Worm (Caenorhabditis elegans) whole organism, young adult: ENCODE results near the gene Y37E11AR.7.

Source experiments
- B0035.1 ChIP-seq: sonication (generic microtip); optimal IDR thresholded peaks from 2 replicates; lab custom pipeline; 2016; ENCODE audit warnings: missing genetic modification characterization, mild to moderate bottlenecking, missing compliant biosample characterization, missing genotype, missing genetic modification reagents
- B0336.3 ChIP-seq: fragments of 200-800 bp; sonication (Bioruptor generic); IDR thresholded peaks from 2 replicates; pipeline ENCODE4 v1.3.6; 2022; ENCODE audit warnings: missing genetic modification characterization, missing compliant biosample characterization
- F22D6.2 ChIP-seq: sonication (generic microtip); optimal IDR thresholded peaks from 2 replicates; lab custom pipeline; 2016; ENCODE audit warnings: mild to moderate bottlenecking, missing genetic modification characterization, missing compliant biosample characterization
- F23B12.7 ChIP-seq: sonication (generic microtip); optimal IDR thresholded peaks from 2 replicates; lab custom pipeline; 2017; ENCODE audit warnings: missing genetic modification characterization, mild to moderate bottlenecking, missing compliant biosample characterization, antibody characterized with exemption, moderate library complexity; ENCODE audit not compliant: insufficient read depth
- F33H1.4 ChIP-seq: fragments of 200-800 bp; sonication (Bioruptor generic); IDR thresholded peaks from 2 replicates; pipeline ENCODE4 v1.3.6; 2022; ENCODE audit warnings: missing genetic modification reagents, missing genetic modification characterization, missing compliant biosample characterization
- F52B5.7 ChIP-seq: sonication (generic microtip); optimal IDR thresholded peaks from 2 replicates; lab custom pipeline; 2016; ENCODE audit warnings: mild to moderate bottlenecking, missing genetic modification characterization, missing compliant biosample characterization
- F57C9.4 ChIP-seq: sonication (generic microtip); optimal IDR thresholded peaks from 2 replicates; lab custom pipeline; 2017; ENCODE audit warnings: mild to moderate bottlenecking, missing genetic modification characterization, missing compliant biosample characterization
- K12H6.12 ChIP-seq: fragments of 200-800 bp; sonication (Bioruptor generic); optimal IDR thresholded peaks from 2 replicates; lab custom pipeline; 2018; ENCODE audit warnings: mild to moderate bottlenecking, missing genetic modification characterization, missing compliant biosample characterization
- T26A5.8 ChIP-seq: sonication (generic microtip); optimal IDR thresholded peaks from 2 replicates; lab custom pipeline; 2016; ENCODE audit warnings: missing genetic modification characterization, missing compliant biosample characterization
- Y95B8A.8 ChIP-seq: fragments of 200-800 bp; sonication (Bioruptor generic); IDR thresholded peaks from 2 replicates; pipeline ENCODE4 v1.3.6; 2022; ENCODE audit warnings: missing genetic modification reagents, missing genetic modification characterization, missing compliant biosample characterization
- ama-1 ChIP-seq, 3 experiments: fragments of 150-350 bp in 1 of 3; sonication (generic microtip) in 2 of 3; optimal IDR thresholded peaks; 2 replicates each; lab custom pipeline; 2014 to 2018; ENCODE audit warnings: missing biosample characterization in 2 of 3, missing genetic modification characterization in 2 of 3, missing genetic modification reagents in 2 of 3
- atf-7 ChIP-seq: sonication (generic microtip); optimal IDR thresholded peaks from 2 replicates; lab custom pipeline; 2017; ENCODE audit warnings: mild to moderate bottlenecking, missing genetic modification characterization, missing compliant biosample characterization
- athp-1 ChIP-seq: sonication (generic microtip); optimal IDR thresholded peaks from 2 replicates; lab custom pipeline; 2017; ENCODE audit warnings: mild to moderate bottlenecking, missing genetic modification characterization, missing compliant biosample characterization
- attf-5 ChIP-seq: fragments of 200-800 bp; sonication (Bioruptor generic); optimal IDR thresholded peaks from 2 replicates; lab custom pipeline; 2018; ENCODE audit warnings: mild to moderate bottlenecking, missing genetic modification characterization, missing compliant biosample characterization
- bed-2 ChIP-seq: fragments of 200-800 bp; sonication (Bioruptor generic); IDR thresholded peaks from 2 replicates; pipeline ENCODE4 v1.3.6; 2022; ENCODE audit warnings: missing genetic modification reagents, missing genetic modification characterization, missing compliant biosample characterization
- ccch-3 ChIP-seq: fragments of 200-800 bp; sonication (Bioruptor generic); optimal IDR thresholded peaks from 2 replicates; lab custom pipeline; 2018; ENCODE audit warnings: mild to moderate bottlenecking, missing genetic modification characterization, missing compliant biosample characterization
- cebp-1 ChIP-seq, 2 experiments: fragments of 200-800 bp in 1 of 2; sonication (Bioruptor generic) in 1 of 2; sonication (generic microtip) in 1 of 2; IDR thresholded peaks in 1 of 2; optimal IDR thresholded peaks in 1 of 2; 2 replicates each; pipeline versions ENCODE4 v1.3.6 to Lab custom; 2017 to 2022; ENCODE audit warnings: missing compliant biosample characterization in 2 of 2, missing genetic modification characterization in 2 of 2, mild to moderate bottlenecking in 1 of 2, missing genetic modification reagents in 1 of 2, moderate library complexity in 1 of 2
- ceh-100 ChIP-seq: fragments of 200-800 bp; sonication (Bioruptor generic); IDR thresholded peaks from 2 replicates; pipeline ENCODE4 v1.3.6; 2022; ENCODE audit warnings: missing genetic modification reagents, missing genetic modification characterization, missing compliant biosample characterization
- ceh-27 ChIP-seq: fragments of 200-800 bp; sonication (Bioruptor generic); optimal IDR thresholded peaks from 2 replicates; lab custom pipeline; 2018; ENCODE audit warnings: mild to moderate bottlenecking, missing genetic modification characterization, moderate library complexity, missing compliant biosample characterization
- dox-1 ChIP-seq: fragments of 200-800 bp; sonication (Bioruptor generic); IDR thresholded peaks from 2 replicates; pipeline ENCODE4 v1.3.6; 2022; ENCODE audit warnings: missing genetic modification reagents, missing genetic modification characterization, missing compliant biosample characterization
- egrh-3 ChIP-seq: fragments of 200-800 bp; sonication (Bioruptor generic); IDR thresholded peaks from 2 replicates; pipeline ENCODE4 v1.3.6; 2022; ENCODE audit warnings: missing genetic modification reagents, missing genetic modification characterization, missing compliant biosample characterization
- ets-4 ChIP-seq: fragments of 200-800 bp; sonication (Bioruptor generic); optimal IDR thresholded peaks from 2 replicates; lab custom pipeline; 2018; ENCODE audit warnings: mild to moderate bottlenecking, missing genetic modification characterization, missing compliant biosample characterization
- gei-17 ChIP-seq: fragments of 200-800 bp; sonication (Bioruptor generic); optimal IDR thresholded peaks from 2 replicates; lab custom pipeline; 2018; ENCODE audit warnings: mild to moderate bottlenecking, missing genetic modification characterization, missing compliant biosample characterization
- hmg-1.2 ChIP-seq: fragments of 200-800 bp; sonication (Bioruptor generic); IDR thresholded peaks from 2 replicates; pipeline ENCODE4 v1.3.6; 2022; ENCODE audit warnings: missing genetic modification reagents, missing genetic modification characterization, missing compliant biosample characterization
- hmg-20 ChIP-seq: fragments of 200-800 bp; sonication (Bioruptor generic); IDR thresholded peaks from 2 replicates; pipeline ENCODE4 v1.3.6; 2022; ENCODE audit warnings: missing genetic modification reagents, missing genetic modification characterization, missing compliant biosample characterization
- let-526 ChIP-seq: fragments of 200-800 bp; sonication (Bioruptor generic); IDR thresholded peaks from 2 replicates; pipeline ENCODE4 v1.3.6; 2022; ENCODE audit warnings: missing genetic modification reagents, missing genetic modification characterization, missing compliant biosample characterization
- lin-26 ChIP-seq: fragments of 200-800 bp; sonication (Bioruptor generic); IDR thresholded peaks from 2 replicates; pipeline ENCODE4 v1.3.6; 2022; ENCODE audit warnings: missing genetic modification reagents, missing genetic modification characterization, missing compliant biosample characterization
- lin-35 ChIP-seq, 3 experiments: fragments of 150-350 bp in 2 of 3; sonication (generic microtip) in 1 of 3; optimal IDR thresholded peaks; 2 replicates each; lab custom pipeline; 2014 to 2018; ENCODE audit warnings: missing biosample characterization in 3 of 3, missing genetic modification characterization in 3 of 3, missing genetic modification reagents in 3 of 3
- lin-40 ChIP-seq: sonication (generic microtip); optimal IDR thresholded peaks from 2 replicates; lab custom pipeline; 2016; ENCODE audit warnings: missing genetic modification characterization, mild to moderate bottlenecking, missing compliant biosample characterization, missing genotype, missing genetic modification reagents
- lin-54 ChIP-seq: fragments of 200-800 bp; sonication (Bioruptor generic); optimal IDR thresholded peaks from 2 replicates; lab custom pipeline; 2018; ENCODE audit warnings: mild to moderate bottlenecking, missing genetic modification characterization, missing compliant biosample characterization
- madf-3 ChIP-seq: fragments of 200-800 bp; sonication (Bioruptor generic); IDR thresholded peaks from 2 replicates; pipeline ENCODE4 v1.3.6; 2022; ENCODE audit warnings: missing genetic modification reagents, missing genetic modification characterization, missing compliant biosample characterization
- mes-4 ChIP-seq: sonication (generic microtip); optimal IDR thresholded peaks from 2 replicates; lab custom pipeline; 2016; ENCODE audit warnings: missing genotype, missing genetic modification characterization, missing compliant biosample characterization
- mxl-1 ChIP-seq: sonication (generic microtip); optimal IDR thresholded peaks from 2 replicates; lab custom pipeline; 2016; ENCODE audit warnings: missing genetic modification characterization, missing compliant biosample characterization
- nfya-2 ChIP-seq: fragments of 200-800 bp; sonication (Bioruptor generic); IDR thresholded peaks from 2 replicates; pipeline ENCODE4 v1.3.6; 2022; ENCODE audit warnings: missing genetic modification reagents, missing genetic modification characterization, missing compliant biosample characterization
- nfyb-1 ChIP-seq: fragments of 200-800 bp; sonication (Bioruptor generic); IDR thresholded peaks from 2 replicates; pipeline ENCODE4 v1.3.6; 2022; ENCODE audit warnings: missing genetic modification reagents, missing genetic modification characterization, missing compliant biosample characterization
- nhr-80 ChIP-seq: sonication (generic microtip); optimal IDR thresholded peaks from 2 replicates; lab custom pipeline; 2016; ENCODE audit warnings: missing genetic modification characterization, missing compliant biosample characterization
- pha-4 ChIP-seq: fragments of 150-350 bp; sonication (generic microtip); optimal IDR thresholded peaks from 2 replicates; lab custom pipeline; 2014; ENCODE audit warnings: missing biosample characterization, missing genetic modification reagents, missing genetic modification characterization
- rcor-1 ChIP-seq: fragments of 200-800 bp; sonication (Bioruptor generic); IDR thresholded peaks from 2 replicates; pipeline ENCODE4 v1.3.6; 2022; ENCODE audit warnings: missing genetic modification reagents, missing genetic modification characterization, missing compliant biosample characterization
- snpc-4 ChIP-seq, 5 experiments: fragments of 150-350 bp in 1 of 5; sonication (generic microtip) in 4 of 5; optimal IDR thresholded peaks; 2 replicates each; lab custom pipeline; 2014 to 2018; ENCODE audit warnings: missing genetic modification characterization in 5 of 5, missing biosample characterization in 3 of 5, antibody characterized with exemption in 2 of 5, mild to moderate bottlenecking in 2 of 5, missing compliant biosample characterization in 2 of 5, missing genotype in 2 of 5, moderate library complexity in 2 of 5, missing genetic modification reagents in 1 of 5
- somi-1 ChIP-seq: fragments of 200-800 bp; sonication (Bioruptor generic); optimal IDR thresholded peaks from 2 replicates; lab custom pipeline; 2018; ENCODE audit warnings: mild to moderate bottlenecking, missing genetic modification characterization, missing compliant biosample characterization
- unc-130 ChIP-seq: sonication (generic microtip); optimal IDR thresholded peaks from 2 replicates; lab custom pipeline; 2016; ENCODE audit warnings: missing genetic modification reagents, missing genetic modification characterization, missing compliant biosample characterization
- zfh-2 ChIP-seq: fragments of 200-800 bp; sonication (Bioruptor generic); conservative IDR thresholded peaks from 2 replicates; pipeline ENCODE4 v1.3.6; 2022; ENCODE audit warnings: missing genetic modification reagents, missing genetic modification characterization, missing compliant biosample characterization
- ztf-22 ChIP-seq: fragments of 200-800 bp; sonication (Bioruptor generic); optimal IDR thresholded peaks from 2 replicates; lab custom pipeline; 2018; ENCODE audit warnings: mild to moderate bottlenecking, missing genetic modification characterization, moderate library complexity, missing compliant biosample characterization
- ztf-25 ChIP-seq: fragments of 200-800 bp; sonication (Bioruptor generic); IDR thresholded peaks from 2 replicates; pipeline ENCODE4 v1.3.6; 2022; ENCODE audit warnings: missing genetic modification reagents, missing genetic modification characterization, missing compliant biosample characterization
- ztf-26 ChIP-seq: sonication (generic microtip); optimal IDR thresholded peaks from 2 replicates; lab custom pipeline; 2017; ENCODE audit warnings: missing genetic modification characterization, missing compliant biosample characterization
- ztf-28 ChIP-seq: fragments of 200-800 bp; sonication (Bioruptor generic); IDR thresholded peaks from 2 replicates; pipeline ENCODE4 v1.3.6; 2022; ENCODE audit warnings: missing genetic modification reagents, missing genetic modification characterization, missing compliant biosample characterization

Y37E11AR.7 gene

DNA sequence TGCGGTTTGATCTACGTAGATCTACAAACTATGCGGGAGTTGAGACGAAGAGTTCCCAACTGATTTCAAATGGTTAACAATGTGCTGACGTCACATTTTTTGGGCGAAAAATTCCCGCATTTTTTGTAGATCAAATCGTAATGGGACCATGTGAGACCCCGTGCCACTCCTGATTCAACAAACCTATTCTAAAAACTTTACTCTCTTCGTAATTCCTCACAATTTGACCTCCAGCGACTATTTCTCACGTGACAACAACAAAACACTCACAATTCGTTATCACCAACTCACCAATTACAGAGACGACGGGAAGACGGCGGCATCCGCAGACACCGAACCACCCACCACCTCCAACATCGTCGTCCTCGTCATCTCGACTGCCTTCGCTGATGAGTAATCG is 11.5 kb downstream of the Y37E11AR.7 start, which contains the start of gene siah-1 (continued):
- TF ChIP-seq ccch-3: no peak
- no peak for TF ChIP-seq ceh-100 (GFP tag; lab: Robert Waterston, UW)
- no peak for TF ChIP-seq ama-1 (optimal IDR thresholded peaks at IDR 0.05; lab: Kevin White, UChicago)
- no peak for TF ChIP-seq ama-1 (GFP tag; optimal IDR thresholded peaks at IDR 0.05; lab: Kevin White, UChicago)
- no peak for TF ChIP-seq ztf-26 (tag; lab: Kevin White, UChicago)
- no peak for TF ChIP-seq bed-2 (GFP tag; lab: Robert Waterston, UW)
- TF ChIP-seq F22D6.2 (tag; lab: Kevin White, UChicago): no peak
- 0 out of 2 replicates have a peak, but pooled peaks have one; percentile 12 for TF ChIP-seq let-526 (GFP tag; lab: Robert Waterston, UW)
- TF ChIP-seq nfya-2: no peak
- no peak for TF ChIP-seq lin-54 (GFP tag; lab: Kevin White, UChicago)
- TF ChIP-seq mes-4: no peak
- peak; percentile 15 for TF ChIP-seq attf-5
- no peak for TF ChIP-seq ztf-25 (GFP tag; lab: Robert Waterston, UW)
- no peak for TF ChIP-seq unc-130 (GFP tag; lab: Kevin White, UChicago)
- no peak for TF ChIP-seq T26A5.8 (tag; lab: Kevin White, UChicago)

DNA sequence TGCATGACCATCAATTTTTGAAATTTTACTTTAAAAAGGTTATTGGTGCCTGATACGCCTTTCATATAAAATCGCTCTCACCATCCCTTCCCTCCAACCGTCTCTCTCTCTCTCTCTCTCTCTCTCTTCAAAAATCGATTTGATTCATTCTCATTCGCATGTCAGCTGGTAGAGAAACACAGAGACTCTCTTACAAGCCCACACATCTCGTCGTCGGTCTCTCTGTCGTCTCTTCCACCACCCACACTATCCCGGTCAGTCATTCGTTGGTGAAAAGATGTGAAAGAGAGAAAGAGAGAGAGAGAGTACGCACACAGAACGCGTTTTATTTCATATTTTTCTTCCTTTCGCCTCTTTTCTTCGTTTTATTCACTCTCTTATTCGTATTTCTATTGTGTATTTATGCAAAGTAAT is 12.8 kb downstream of the Y37E11AR.7 start:
- TF ChIP-seq let-526 (GFP tag; lab: Robert Waterston, UW) (no peak), somi-1 (peak; percentile 72), hmg-1.2 (GFP tag; lab: Robert Waterston, UW) (peak; percentile 87), ztf-28 (GFP tag; lab: Robert Waterston, UW) (no peak), ztf-22 (GFP tag; lab: Kevin White, UChicago) (peak; percentile 3), hmg-20 (GFP tag; lab: Robert Waterston, UW) (0 out of 2 replicates have a peak, but pooled peaks have one; percentile 24), attf-5 (peak; percentile 75), zfh-2 (GFP tag; lab: Robert Waterston, UW) (peak; percentile 71), lin-40 (tag; lab: Kevin White, UChicago) (peak; percentile 60), atf-7 (tag; lab: Kevin White, UChicago) (peak; percentile 32), rcor-1 (GFP tag; lab: Robert Waterston, UW) (peak; percentile 48), cebp-1 (GFP tag; IDR thresholded peaks at IDR 0.05; lab: Robert Waterston, UW) (no peak), cebp-1 (tag; optimal IDR thresholded peaks at IDR 0.05; lab: Kevin White, UChicago) (peak; percentile 79), nfyb-1 (GFP tag; lab: Robert Waterston, UW) (peak; percentile 25; the same call in 1 of the 2 replicates), athp-1 (tag; lab: Kevin White, UChicago) (peak; percentile 18), F52B5.7 (tag; lab: Kevin White, UChicago) (no peak), lin-26 (peak; percentile 70), lin-35 (GFP tag; optimal IDR thresholded peaks at IDR 0.05; lab: Kevin White, UChicago) (peak in 1 of 3 experiments; percentile 49), ets-4 (GFP tag; lab: Kevin White, UChicago) (peak; percentile 78), gei-17 (GFP tag; lab: Kevin White, UChicago) (peak; percentile 39), egrh-3 (peak; percentile 28; the same call in 1 of the 2 replicates), B0336.3 (GFP tag; lab: Robert Waterston, UW) (peak; percentile 69; the same call in 1 of the 2 replicates), mxl-1 (tag; lab: Kevin White, UChicago) (no peak), Y95B8A.8 (no peak), ceh-27 (GFP tag; lab: Kevin White, UChicago) (peak; percentile 38), dox-1 (peak; percentile 67; the same call in 1 of the 2 replicates), lin-54 (GFP tag; lab: Kevin White, UChicago) (peak; percentile 28), ztf-26 (tag; lab: Kevin White, UChicago) (peak; percentile 20), nhr-80 (tag; lab: Kevin White, UChicago) (peak; percentile 48), F33H1.4 (GFP tag; lab: Robert Waterston, UW) (no peak), F23B12.7 (tag; lab: Kevin White, UChicago) (peak; percentile 17), F57C9.4 (tag; lab: Kevin White, UChicago) (no peak), snpc-4 (GFP tag; optimal IDR thresholded peaks at IDR 0.05; lab: Kevin White, UChicago) (no peak), snpc-4 (tag; optimal IDR thresholded peaks at IDR 0.05; lab: Kevin White, UChicago) (peak in 2 of 4 experiments; percentile 31 to 75), madf-3 (GFP tag; lab: Robert Waterston, UW) (no peak), K12H6.12 (peak; percentile 72), pha-4 (peak; percentile 9), B0035.1 (no peak)
